Worm (Caenorhabditis elegans) whole organism, L2 larva: Measurements from ENCODE around the gene T27A10.2.

ENCODE experiments used
- R02D3.7 ChIP-seq: fragments of 150-350 bp; optimal IDR thresholded peaks from 2 replicates; lab custom pipeline; 2014; ENCODE audit warnings: missing biosample characterization, missing genetic modification characterization
- ZK546.5 ChIP-seq: sonication (generic microtip); optimal IDR thresholded peaks from 2 replicates; lab custom pipeline; 2017; ENCODE audit warnings: missing biosample characterization, missing genetic modification characterization
- alr-1 ChIP-seq: fragments of 150-350 bp; optimal IDR thresholded peaks from 2 replicates; lab custom pipeline; 2014; ENCODE audit warnings: missing biosample characterization, missing genetic modification characterization
- ceh-82 ChIP-seq: fragments of 150-350 bp; optimal IDR thresholded peaks from 2 replicates; lab custom pipeline; 2014; ENCODE audit warnings: missing biosample characterization, missing genetic modification characterization
- dmd-4 ChIP-seq: sonication (generic microtip); optimal IDR thresholded peaks from 2 replicates; lab custom pipeline; 2017; ENCODE audit warnings: missing biosample characterization, missing genetic modification characterization
- elt-1 ChIP-seq: fragments of 150-350 bp; optimal IDR thresholded peaks from 2 replicates; lab custom pipeline; 2014; ENCODE audit warnings: missing biosample characterization, missing genetic modification characterization
- elt-3 ChIP-seq: sonication (generic microtip); optimal IDR thresholded peaks from 2 replicates; lab custom pipeline; 2017; ENCODE audit warnings: missing biosample characterization, missing genetic modification characterization
- nhr-129 ChIP-seq: fragments of 150-350 bp; optimal IDR thresholded peaks from 2 replicates; lab custom pipeline; 2014; ENCODE audit warnings: missing biosample characterization, missing genetic modification characterization
- nhr-21 ChIP-seq: fragments of 150-350 bp; optimal IDR thresholded peaks from 2 replicates; lab custom pipeline; 2014; ENCODE audit warnings: missing biosample characterization, missing genetic modification characterization
- nhr-237 ChIP-seq: fragments of 150-350 bp; optimal IDR thresholded peaks from 2 replicates; lab custom pipeline; 2014; ENCODE audit warnings: missing biosample characterization, missing genetic modification characterization
- unc-39 ChIP-seq: fragments of 150-350 bp; optimal IDR thresholded peaks from 2 replicates; lab custom pipeline; 2014; ENCODE audit warnings: missing biosample characterization, missing genetic modification characterization
- unc-62 ChIP-seq: fragments of 150-350 bp; optimal IDR thresholded peaks from 2 replicates; lab custom pipeline; 2014; ENCODE audit warnings: missing biosample characterization, missing genetic modification reagents, missing genetic modification characterization

DNA sequence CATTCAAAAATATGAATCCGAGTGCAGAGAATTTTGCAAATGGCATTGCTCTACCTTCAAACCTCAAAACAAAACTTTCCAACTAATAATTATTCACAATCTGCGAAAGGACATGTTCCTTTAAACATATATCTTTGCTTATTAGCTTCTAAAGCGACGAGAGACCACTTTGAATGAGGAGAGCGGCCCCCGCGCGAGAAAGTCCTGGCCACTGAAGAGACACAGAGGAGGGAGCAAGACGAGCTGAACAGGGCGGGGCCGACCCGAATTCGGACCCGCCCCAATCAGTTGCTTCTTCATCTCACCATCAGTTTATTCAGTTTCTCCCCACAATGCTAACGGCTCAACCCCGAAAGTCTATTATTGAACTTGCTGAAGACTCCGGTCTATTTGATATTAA, at the start of gene T27A10.2:
- TF ChIP-seq alr-1 (tag; lab: Kevin White, UChicago) (no peak), ZK546.5 (tag; lab: Kevin White, UChicago) (no peak), elt-1 (no peak), nhr-237 (tag; lab: Kevin White, UChicago) (no peak), ceh-82 (tag; lab: Kevin White, UChicago) (no peak), nhr-129 (tag; lab: Kevin White, UChicago) (no peak), elt-3 (tag; lab: Kevin White, UChicago) (no peak), unc-62 (GFP tag; lab: Kevin White, UChicago) (no peak), nhr-21 (tag; lab: Kevin White, UChicago) (no peak), unc-39 (tag; lab: Kevin White, UChicago) (no peak), dmd-4 (tag; lab: Kevin White, UChicago) (no peak), R02D3.7 (tag; lab: Kevin White, UChicago) (no peak)
